Worm (Caenorhabditis elegans) whole organism, midembryonic: Measurements from ENCODE around the gene clc-4.

Source experiments
- cog-1 ChIP-seq: sonication (generic microtip); optimal IDR thresholded peaks from 2 replicates; lab custom pipeline; 2016; ENCODE audit warnings: missing genetic modification characterization, missing compliant biosample characterization
- flt-1 ChIP-seq: fragments of 200-800 bp; sonication (Bioruptor generic); IDR thresholded peaks from 2 replicates; pipeline ENCODE4 v1.3.6; 2022; ENCODE audit warnings: missing genetic modification characterization, missing compliant biosample characterization
- med-1 ChIP-seq: sonication (generic microtip); optimal IDR thresholded peaks from 2 replicates; lab custom pipeline; 2017; ENCODE audit warnings: missing genetic modification characterization, mild to moderate bottlenecking, missing compliant biosample characterization, antibody characterized with exemption, missing genetic modification reagents; ENCODE audit not compliant: insufficient read depth
- ztf-23 ChIP-seq: fragments of 200-800 bp; sonication (Bioruptor generic); IDR thresholded peaks from 2 replicates; pipeline ENCODE4 v1.3.6; 2022; ENCODE audit warnings: missing genetic modification reagents, missing genetic modification characterization, missing compliant biosample characterization
- ztf-29 ChIP-seq: fragments of 200-800 bp; sonication (Bioruptor generic); IDR thresholded peaks from 2 replicates; pipeline ENCODE4 v1.3.6; 2022; ENCODE audit warnings: missing genetic modification reagents, missing genetic modification characterization, missing compliant biosample characterization

DNA sequence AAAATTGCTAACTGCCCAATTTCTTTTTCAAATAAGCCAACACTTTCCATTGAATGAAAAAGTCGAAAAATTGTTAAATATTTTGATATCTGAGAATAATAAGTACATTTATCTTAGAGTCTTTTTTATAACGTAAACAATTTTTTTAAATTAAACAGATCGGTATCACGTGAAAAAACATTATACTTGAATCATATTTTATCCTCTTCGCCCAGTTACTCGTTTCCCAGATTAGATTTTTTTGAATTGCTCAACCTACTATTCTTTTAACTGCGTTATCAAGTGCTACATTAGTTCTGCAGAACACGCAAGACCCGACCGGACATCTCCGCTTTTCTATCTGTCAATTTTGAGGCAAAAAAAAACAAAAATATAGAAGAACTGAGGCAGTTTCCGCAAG, 20.7 kb upstream of the clc-4 start, which contains the start of gene F31B12.4:
- no peak for TF ChIP-seq flt-1 (GFP tag; lab: Robert Waterston, UW)
- TF ChIP-seq ztf-23 (GFP tag; lab: Robert Waterston, UW): no peak
- TF ChIP-seq cog-1 (tag; lab: Kevin White, UChicago): no peak
- no peak for TF ChIP-seq ztf-29 (GFP tag; lab: Robert Waterston, UW)
- no peak for TF ChIP-seq med-1 (GFP tag; lab: Kevin White, UChicago)
